Worm (Caenorhabditis elegans): ENCODE data around the gene fbxb-25.

- TF ChIP-seq ceh-82 (tag; optimal IDR thresholded peaks at IDR 0.05) (no peak), ZK546.5 (tag; optimal IDR thresholded peaks at IDR 0.05) (no peak), fos-1 (tag; optimal IDR thresholded peaks at IDR 0.05) (no peak), nhr-23 (tag; optimal IDR thresholded peaks at IDR 0.05) (no peak), R02D3.7 (tag; optimal IDR thresholded peaks at IDR 0.05) (no peak)
Measured at ce11 chrII:1706385-1706784, 22.5 kb downstream of the fbxb-25 start, which contains the start of gene sdz-18.

Measured in whole organism, L3 larva.